Worm (Caenorhabditis elegans) whole organism, early embryonic: ENCODE results near the gene pup-2.
A peak's percentile ranks its signal among the peaks of the same experiment; 100 is the strongest.

Experiments used
- aly-1 ChIP-seq: sonication (generic microtip); optimal IDR thresholded peaks from 2 replicates; lab custom pipeline; 2016; ENCODE audit warnings: missing genetic modification characterization, missing compliant biosample characterization
- ama-1 ChIP-seq: fragments of 150-350 bp; optimal IDR thresholded peaks from 2 replicates; lab custom pipeline; 2014
- ets-7 ChIP-seq: sonication (generic microtip); optimal IDR thresholded peaks from 2 replicates; lab custom pipeline; 2016; ENCODE audit warnings: missing genotype, missing genetic modification characterization, missing compliant biosample characterization
- flt-1 ChIP-seq: fragments of 200-800 bp; sonication (Bioruptor generic); IDR thresholded peaks from 2 replicates; pipeline ENCODE4 v1.3.6; 2022; ENCODE audit warnings: missing genetic modification characterization, missing compliant biosample characterization
- pes-1 ChIP-seq: fragments of 200-800 bp; sonication (Bioruptor generic); IDR thresholded peaks from 2 replicates; pipeline ENCODE4 v1.3.6; 2022; ENCODE audit warnings: missing genetic modification reagents, missing genetic modification characterization, missing compliant biosample characterization
- scrt-1 ChIP-seq: fragments of 200-800 bp; sonication (Bioruptor generic); IDR thresholded peaks from 2 replicates; pipeline ENCODE4 v1.3.6; 2022; ENCODE audit warnings: missing genetic modification characterization, missing compliant biosample characterization
- sea-1 ChIP-seq: fragments of 200-800 bp; sonication (Bioruptor generic); conservative IDR thresholded peaks from 2 replicates; pipeline ENCODE4 v1.3.6; 2022; ENCODE audit warnings: missing genetic modification characterization, missing compliant biosample characterization
- tbx-11 ChIP-seq: fragments of 200-800 bp; sonication (Bioruptor generic); IDR thresholded peaks from 2 replicates; pipeline ENCODE4 v1.3.6; 2022; ENCODE audit warnings: missing genetic modification characterization, missing compliant biosample characterization
- tbx-37 ChIP-seq: fragments of 200-800 bp; sonication (Bioruptor generic); conservative IDR thresholded peaks from 2 replicates; pipeline ENCODE4 v1.3.6; 2022; ENCODE audit warnings: missing genetic modification reagents, missing genetic modification characterization, missing compliant biosample characterization

- TF ChIP-seq scrt-1 (GFP tag; lab: Robert Waterston, UW) (0 out of 2 replicates have a peak, but pooled peaks have one; percentile 62), ama-1 (lab: Kevin White, UChicago) (no peak), ets-7 (tag; lab: Kevin White, UChicago) (no peak), flt-1 (GFP tag; lab: Robert Waterston, UW) (no peak), pes-1 (GFP tag; lab: Robert Waterston, UW) (no peak), tbx-37 (GFP tag; lab: Robert Waterston, UW) (no peak), sea-1 (GFP tag; lab: Robert Waterston, UW) (0 out of 2 replicates have a peak, but pooled peaks have one; percentile 26), aly-1 (tag; lab: Kevin White, UChicago) (peak; percentile 17), tbx-11 (GFP tag; lab: Robert Waterston, UW) (no peak)
Measured at ce11 chrIII:5136033-5136597, 49.6 kb upstream of the pup-2 start, which contains the start of gene tbx-2.
